Fruit fly (Drosophila melanogaster): ENCODE results near the gene CG18417.

Gene CG18417

dm6 chr3L:7387814-7388213 lies 12.1 kb upstream of the CG18417 start, which contains the start of gene CG8564:
CG8564 (minus strand) TSS chr3L:7387914.
- TF ChIP-seq noc (tag; optimal IDR thresholded peaks at IDR 0.05), result no peak

- no peak for TF ChIP-seq noc (tag; optimal IDR thresholded peaks at IDR 0.05)
These were observed 9.9 kb upstream of the CG18417 start for dm6 chr3L:7390004-7390403.

dm6 chr3L:7390442-7390841 lies 9.4 kb upstream of the CG18417 start, which contains the start of gene CG8563:
CG8563 (plus strand) TSS chr3L:7390742.
- no peak for TF ChIP-seq noc (tag; optimal IDR thresholded peaks at IDR 0.05)

- no peak for TF ChIP-seq noc (tag; optimal IDR thresholded peaks at IDR 0.05)
These were observed 3.8 kb upstream of the CG18417 start, which contains the start of gene CG32379 for dm6 chr3L:7396055-7396454. CG32379 (plus strand) TSS chr3L:7396355.

- peak; percentile 81 for TF ChIP-seq noc (tag; optimal IDR thresholded peaks at IDR 0.05)
These were observed 1.9 kb upstream of the CG18417 start, which contains the start of gene CG8562 for dm6 chr3L:7397979-7398378. CG8562 (plus strand) TSS chr3L:7398285.

dm6 chr3L:7401972-7402371 lies 2.1 kb downstream of the CG18417 start:
- no peak for TF ChIP-seq noc (tag; optimal IDR thresholded peaks at IDR 0.05)

- TF ChIP-seq noc (tag; optimal IDR thresholded peaks at IDR 0.05), result peak; percentile 48
These were observed 4.2 kb downstream of the CG18417 start, which contains the start of gene CG8560 for dm6 chr3L:7404081-7404480. CG8560 (minus strand) TSS chr3L:7404181.

dm6 chr3L:7422578-7422977 lies 22.7 kb downstream of the CG18417 start:
- no peak for TF ChIP-seq noc (tag; optimal IDR thresholded peaks at IDR 0.05)

- no peak for TF ChIP-seq noc (tag; optimal IDR thresholded peaks at IDR 0.05)
These were observed 23.6 kb downstream of the CG18417 start, which contains the start of gene CG42458 for dm6 chr3L:7423517-7423916. CG42458 (plus strand) TSS chr3L:7423827.

- TF ChIP-seq noc (tag; optimal IDR thresholded peaks at IDR 0.05), result no peak
These were observed 32.4 kb downstream of the CG18417 start for dm6 chr3L:7432265-7432664.

- TF ChIP-seq noc (tag; optimal IDR thresholded peaks at IDR 0.05), result no peak
These were observed 33.0 kb downstream of the CG18417 start for dm6 chr3L:7432811-7433324.

dm6 chr3L:7433325-7433827 lies 33.5 kb downstream of the CG18417 start:
- TF ChIP-seq noc (tag; optimal IDR thresholded peaks at IDR 0.05), result no peak

dm6 chr3L:7434198-7434597 lies 34.3 kb downstream of the CG18417 start:
- no peak for TF ChIP-seq noc (tag; optimal IDR thresholded peaks at IDR 0.05)

dm6 chr3L:7434715-7435653 lies 35.1 kb downstream of the CG18417 start, which contains the start of gene Rac2:
Rac2 (minus strand) TSS chr3L:7435190.
- peak; percentile 60 for TF ChIP-seq noc (tag; optimal IDR thresholded peaks at IDR 0.05)

dm6 chr3L:7437366-7437765 lies 37.5 kb downstream of the CG18417 start, which contains the start of gene CG14835:
CG14835 (minus strand) TSS chr3L:7437466.
- TF ChIP-seq noc (tag; optimal IDR thresholded peaks at IDR 0.05), result no peak

- TF ChIP-seq noc (tag; optimal IDR thresholded peaks at IDR 0.05), result no peak
These were observed 39.4 kb downstream of the CG18417 start, which contains the start of gene sphinx1 for dm6 chr3L:7439305-7439704. sphinx1 (minus strand) TSS chr3L:7439405.
